Fruit fly (Drosophila melanogaster): ENCODE data around the gene pkaap.
A peak's percentile ranks its signal among the peaks of the same experiment; 100 is the strongest.

pkaap gene

DNA sequence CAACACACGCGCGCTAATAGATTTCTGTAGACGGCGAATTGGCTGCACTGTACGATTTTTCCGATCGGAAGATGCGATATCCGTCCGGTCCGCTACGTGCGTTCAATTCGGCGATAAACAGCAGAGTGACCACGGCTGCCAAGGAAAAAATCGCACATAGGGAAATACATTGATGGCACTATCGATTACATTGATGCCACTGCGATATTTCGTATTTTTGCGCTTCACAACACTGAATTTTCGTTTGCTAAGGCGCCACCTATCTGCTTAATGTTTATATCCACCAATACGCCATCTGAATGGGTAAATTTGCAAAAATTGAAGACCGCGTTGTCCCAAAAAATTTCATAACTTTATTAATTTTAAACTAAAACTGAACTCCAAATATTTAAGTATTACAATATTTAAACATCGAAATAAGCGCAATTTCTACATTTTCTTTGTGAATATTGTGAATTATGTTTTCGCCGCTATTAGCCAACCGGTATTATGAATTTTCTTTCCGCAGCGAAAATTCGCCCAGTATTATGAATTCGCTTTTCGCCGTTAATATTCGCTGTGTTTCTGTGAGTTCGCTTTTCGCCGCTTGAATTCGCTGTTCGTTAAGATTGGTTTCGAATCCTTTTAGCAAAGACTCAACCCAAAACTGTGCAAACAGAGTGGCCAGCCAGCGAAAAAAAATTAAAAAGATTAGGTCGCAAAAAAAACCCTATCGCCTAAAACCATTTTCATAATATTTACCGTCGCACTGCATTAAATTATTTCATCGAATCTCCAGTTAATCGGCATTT lies at the start of gene pkaap, which contains the start of gene crp:
pkaap (plus strand) TSS at position 689 of the 791 bp plus-strand sequence.
crp (minus strand) TSS at position 129 of the 791 bp plus-strand sequence.
- peak; percentile 71 for TF ChIP-seq CG17801 (GFP tag; optimal IDR thresholded peaks at IDR 0.05; ENCODE audit: partially characterized antibody)

- no peak for TF ChIP-seq CG17801 (GFP tag; optimal IDR thresholded peaks at IDR 0.05; ENCODE audit: partially characterized antibody)
Observed at dm6 chr2L:16241639-16242038, 46.5 kb upstream of the pkaap start, which contains the start of gene CG42818. CG42818 (plus strand) TSS chr2L:16241939.

- peak; percentile 34 for TF ChIP-seq CG17801 (GFP tag; optimal IDR thresholded peaks at IDR 0.05; ENCODE audit: partially characterized antibody)
Observed at dm6 chr2L:16251598-16252131, 36.4 kb upstream of the pkaap start, which contains the start of gene CG46309. CG46309 (minus strand) TSS chr2L:16251788.

DNA sequence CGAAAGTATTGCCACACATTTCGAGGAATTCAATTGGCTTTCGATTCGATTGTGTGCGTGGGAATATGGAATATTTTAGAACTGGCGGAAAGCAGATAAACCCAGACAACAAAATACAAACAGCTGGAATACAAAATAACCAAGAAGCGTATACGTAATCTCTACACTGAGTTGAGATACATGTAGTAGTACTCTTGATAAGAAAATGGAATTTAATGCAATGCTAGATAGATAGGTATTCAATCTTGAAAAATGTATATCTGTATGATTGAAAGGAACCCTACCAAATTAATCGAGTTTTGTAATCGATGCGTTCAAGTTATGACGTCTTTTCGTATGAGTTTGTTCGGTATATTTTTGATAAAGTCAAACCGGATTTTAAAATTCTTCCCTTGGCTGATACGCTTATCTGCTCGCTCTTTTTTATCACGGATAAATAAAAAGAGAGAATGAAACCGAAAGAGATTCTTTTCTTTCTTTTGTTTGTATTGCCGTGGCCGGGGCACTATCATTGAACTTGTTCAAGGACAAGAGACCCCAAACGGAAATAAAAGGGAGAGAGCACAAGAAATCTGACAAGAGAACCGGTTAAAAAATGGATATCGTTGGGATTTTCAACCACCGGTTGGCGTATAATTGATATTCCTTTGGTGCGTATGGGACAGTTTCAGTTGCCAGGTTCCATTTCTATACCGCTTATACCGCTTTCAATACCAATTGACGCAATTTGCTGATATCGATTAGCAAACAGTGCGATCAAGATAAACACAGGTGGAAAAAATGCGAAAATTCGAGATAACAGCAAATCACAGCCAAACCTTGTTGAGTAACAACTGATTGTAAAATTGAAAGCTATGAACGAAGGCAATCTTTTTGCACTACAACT lies 32.6 kb upstream of the pkaap start:
- no peak for TF ChIP-seq CG17801 (GFP tag; optimal IDR thresholded peaks at IDR 0.05; ENCODE audit: partially characterized antibody)

dm6 chr2L:16256118-16256435 lies 32.0 kb upstream of the pkaap start:
- no peak for TF ChIP-seq CG17801 (GFP tag; optimal IDR thresholded peaks at IDR 0.05; ENCODE audit: partially characterized antibody)

dm6 chr2L:16257227-16258071 lies 30.6 kb upstream of the pkaap start, which contains the start of the genes PRL-1 and EndoGI:
PRL-1 (minus strand) TSS chr2L:16257606.
EndoGI (plus strand) TSS chr2L:16257688.
- TF ChIP-seq CG17801 (GFP tag; optimal IDR thresholded peaks at IDR 0.05; ENCODE audit: partially characterized antibody): peak; percentile 97

dm6 chr2L:16261576-16262217 lies 26.4 kb upstream of the pkaap start, which contains the start of the genes twe and CG4935:
twe (minus strand) TSS chr2L:16261877.
CG4935 (plus strand) TSS chr2L:16262141.
- no peak for TF ChIP-seq CG17801 (GFP tag; optimal IDR thresholded peaks at IDR 0.05; ENCODE audit: partially characterized antibody)

- no peak for TF ChIP-seq CG17801 (GFP tag; optimal IDR thresholded peaks at IDR 0.05; ENCODE audit: partially characterized antibody)
Observed at dm6 chr2L:16263723-16264122, 24.4 kb upstream of the pkaap start.

DNA sequence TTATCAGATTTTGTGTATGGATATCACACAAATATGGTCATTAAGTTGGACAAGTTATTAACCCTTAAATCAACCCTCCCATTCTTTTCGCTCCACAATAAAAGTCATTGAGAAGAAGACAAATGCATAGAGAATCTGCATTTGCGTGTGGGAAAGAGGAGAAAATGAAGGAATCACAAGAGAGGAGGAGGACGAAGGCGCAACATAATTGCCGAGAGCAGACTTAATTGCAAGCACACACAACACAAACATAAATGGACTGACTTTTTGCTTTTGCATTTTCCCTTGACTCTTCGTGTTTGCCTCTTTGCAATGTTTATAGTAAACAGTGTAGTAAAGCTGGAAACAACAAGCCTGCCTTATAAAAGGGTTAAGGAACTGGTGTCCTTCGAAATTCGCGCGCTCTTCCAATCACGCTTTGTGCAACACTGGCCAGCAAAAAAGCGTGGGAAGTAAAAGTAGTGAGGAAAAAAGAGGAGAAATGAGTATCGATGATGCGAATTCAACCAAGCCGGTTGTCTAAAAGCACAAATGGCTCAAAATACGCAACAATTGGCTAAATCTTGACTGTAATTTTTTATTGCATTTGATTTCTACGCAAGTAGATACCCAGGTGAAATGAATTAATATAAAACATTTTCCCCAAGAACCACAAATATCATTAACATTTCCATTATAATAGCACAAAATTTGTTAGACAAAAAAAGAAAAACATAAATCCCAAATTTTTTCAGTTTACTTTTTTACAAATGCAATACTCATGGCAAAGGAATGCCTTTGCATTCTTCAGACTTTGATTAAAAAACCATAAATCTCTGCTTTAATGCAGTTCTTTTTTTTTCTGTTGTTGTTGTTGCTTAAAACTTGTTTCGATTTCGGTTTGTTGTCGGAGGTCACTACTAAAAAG lies 20.7 kb upstream of the pkaap start:
- TF ChIP-seq CG17801 (GFP tag; optimal IDR thresholded peaks at IDR 0.05; ENCODE audit: partially characterized antibody): no peak

- peak; percentile 65 for TF ChIP-seq CG17801 (GFP tag; optimal IDR thresholded peaks at IDR 0.05; ENCODE audit: partially characterized antibody)
Observed at dm6 chr2L:16268107-16268539, 20.0 kb upstream of the pkaap start.

DNA sequence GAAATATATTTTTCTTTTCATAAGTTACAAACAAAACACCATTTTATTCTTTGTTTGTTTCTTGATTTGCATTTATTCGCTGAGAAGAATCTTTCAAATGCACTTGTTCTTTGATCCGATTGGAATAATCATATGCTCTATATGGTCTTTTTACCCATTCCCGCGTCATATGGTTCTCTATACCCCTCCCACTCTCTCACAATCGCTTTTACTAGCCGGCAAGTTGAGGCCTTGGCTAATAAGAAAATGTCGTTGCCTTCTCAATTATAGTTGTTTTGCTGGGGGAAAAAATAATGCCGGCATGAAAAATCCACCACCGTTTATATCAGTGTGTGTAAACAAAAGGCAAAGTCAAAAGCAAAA lies 19.2 kb upstream of the pkaap start:
- no peak for TF ChIP-seq CG17801 (GFP tag; optimal IDR thresholded peaks at IDR 0.05; ENCODE audit: partially characterized antibody)

- peak; percentile 90 for TF ChIP-seq CG17801 (GFP tag; optimal IDR thresholded peaks at IDR 0.05; ENCODE audit: partially characterized antibody)
Observed at dm6 chr2L:16269232-16270134, 18.6 kb upstream of the pkaap start.

All from ovary, adult (tissue).